Fruit fly (Drosophila melanogaster): ENCODE results near the gene CG3505.

CG3505 gene

DNA sequence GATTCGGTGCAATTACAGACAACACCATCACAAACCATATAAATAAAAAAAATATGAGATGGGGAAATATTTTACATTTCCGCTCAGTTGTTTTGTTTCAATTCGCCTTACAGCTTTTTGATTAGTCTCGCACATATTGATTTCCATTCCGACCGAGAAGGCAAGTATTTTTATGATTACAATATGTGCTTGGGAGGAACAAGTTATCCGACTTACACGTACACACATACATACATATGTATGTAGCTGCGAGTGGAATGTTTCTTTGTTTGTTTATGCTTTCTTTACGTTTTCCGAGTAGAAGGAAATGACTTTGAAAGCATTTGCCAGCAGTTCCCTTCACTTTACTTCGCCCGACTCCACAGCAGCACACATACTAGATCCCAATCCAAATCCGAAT lies 6.9 kb upstream of the CG3505 start:
- TF ChIP-seq Crg-1 (GFP tag; optimal IDR thresholded peaks at IDR 0.05): no peak
- TF ChIP-seq Clk (GFP tag; optimal IDR thresholded peaks at IDR 0.05): no peak
- no peak for TF ChIP-seq tj (GFP tag; optimal IDR thresholded peaks at IDR 0.05)
- no peak for TF ChIP-seq CG7101 (tag; optimal IDR thresholded peaks at IDR 0.05)
- peak; percentile 78 for TF ChIP-seq pad (GFP tag; optimal IDR thresholded peaks at IDR 0.05)
- TF ChIP-seq cnc (optimal IDR thresholded peaks at IDR 0.05): no peak
- no peak for TF ChIP-seq CG14711 (tag; optimal IDR thresholded peaks at IDR 0.05)
- no peak for TF ChIP-seq CG7045 (GFP tag; optimal IDR thresholded peaks at IDR 0.05)

DNA sequence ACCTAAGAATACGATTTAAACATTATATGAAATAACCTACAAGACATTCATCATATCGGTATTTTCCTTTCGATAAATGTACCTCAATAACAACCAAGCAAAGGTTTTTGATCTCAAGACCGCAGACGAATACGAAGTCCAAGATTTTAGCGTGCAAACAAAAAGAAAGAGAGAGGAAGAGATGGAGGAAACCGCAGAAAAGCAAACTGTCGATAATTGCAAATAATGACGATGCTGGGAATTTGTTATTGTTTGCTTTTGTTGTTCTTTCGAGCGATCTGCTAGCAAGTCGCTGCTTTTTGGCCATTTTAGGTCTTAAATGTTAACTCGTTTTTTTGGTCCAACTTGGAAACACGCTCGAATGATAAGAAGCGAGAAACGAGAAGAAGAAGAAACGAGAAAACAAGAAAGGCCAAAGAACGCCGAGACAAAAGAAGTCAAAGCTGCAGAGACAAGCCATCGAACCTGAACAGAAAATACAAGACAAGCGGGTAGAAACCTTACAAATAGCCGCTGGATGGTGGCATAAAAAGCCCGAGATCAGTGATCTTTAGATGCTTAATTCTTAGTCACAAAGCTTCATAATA lies 6.1 kb upstream of the CG3505 start:
- TF ChIP-seq pad (GFP tag; optimal IDR thresholded peaks at IDR 0.05) (no peak), CG7045 (GFP tag; optimal IDR thresholded peaks at IDR 0.05) (no peak), CG5204 (GFP tag; optimal IDR thresholded peaks at IDR 0.05) (no peak), CG12768 (GFP tag; optimal IDR thresholded peaks at IDR 0.05) (no peak), CG11617 (GFP tag; optimal IDR thresholded peaks at IDR 0.05) (no peak), CG14711 (tag; optimal IDR thresholded peaks at IDR 0.05) (no peak), cic (GFP tag; optimal IDR thresholded peaks at IDR 0.05) (no peak), Hr96 (GFP tag; optimal IDR thresholded peaks at IDR 0.05) (no peak), kay (GFP tag; ENCODE audit: borderline replicate concordance) (no peak), CG1620 (GFP tag; optimal IDR thresholded peaks at IDR 0.05) (no peak), Crg-1 (GFP tag; optimal IDR thresholded peaks at IDR 0.05) (no peak)

DNA sequence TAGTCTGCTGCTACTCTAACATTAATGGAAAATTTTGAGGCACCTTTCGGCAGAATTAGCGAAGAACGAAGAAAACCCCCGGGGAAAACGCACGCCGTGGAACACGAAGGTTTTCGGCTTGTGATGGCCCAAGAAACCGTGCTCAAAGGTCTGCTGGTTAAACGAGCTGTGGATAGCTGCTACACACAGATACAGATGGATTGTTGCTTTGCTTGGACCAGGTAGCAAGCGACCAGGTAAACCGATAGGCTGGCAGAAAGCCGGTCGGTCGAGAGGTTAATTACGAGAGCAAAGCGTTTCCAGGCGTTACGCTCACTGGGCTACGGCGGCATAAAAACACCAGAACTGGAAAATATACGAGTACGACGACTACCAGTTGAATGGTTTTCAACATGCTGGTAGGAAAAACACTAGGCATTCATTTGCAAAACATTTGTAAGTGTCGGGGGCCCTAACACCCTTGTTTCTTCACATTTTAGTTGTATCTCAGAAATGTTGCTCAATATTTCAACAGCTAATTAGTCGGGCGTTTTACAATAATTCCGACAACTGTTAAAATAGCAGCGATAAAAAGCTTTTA lies 4.9 kb upstream of the CG3505 start:
- TF ChIP-seq Hr96 (GFP tag; optimal IDR thresholded peaks at IDR 0.05): no peak
- TF ChIP-seq CG14711 (tag; optimal IDR thresholded peaks at IDR 0.05): no peak
- TF ChIP-seq CG12768 (GFP tag; optimal IDR thresholded peaks at IDR 0.05): no peak
- no peak for TF ChIP-seq cnc (optimal IDR thresholded peaks at IDR 0.05)
- TF ChIP-seq pad (GFP tag; optimal IDR thresholded peaks at IDR 0.05): no peak
- no peak for TF ChIP-seq kay (GFP tag; ENCODE audit: borderline replicate concordance)
- TF ChIP-seq bab1 (GFP tag; optimal IDR thresholded peaks at IDR 0.05): no peak
- TF ChIP-seq CG1620 (GFP tag; optimal IDR thresholded peaks at IDR 0.05): no peak
- TF ChIP-seq CG11617 (GFP tag; optimal IDR thresholded peaks at IDR 0.05): no peak
- TF ChIP-seq CG7101 (tag; optimal IDR thresholded peaks at IDR 0.05): no peak
- no peak for TF ChIP-seq tj (GFP tag; optimal IDR thresholded peaks at IDR 0.05)
- TF ChIP-seq Clk (GFP tag; optimal IDR thresholded peaks at IDR 0.05): no peak
- TF ChIP-seq cic (GFP tag; optimal IDR thresholded peaks at IDR 0.05): no peak
- TF ChIP-seq toe (GFP tag; optimal IDR thresholded peaks at IDR 0.05): no peak

DNA sequence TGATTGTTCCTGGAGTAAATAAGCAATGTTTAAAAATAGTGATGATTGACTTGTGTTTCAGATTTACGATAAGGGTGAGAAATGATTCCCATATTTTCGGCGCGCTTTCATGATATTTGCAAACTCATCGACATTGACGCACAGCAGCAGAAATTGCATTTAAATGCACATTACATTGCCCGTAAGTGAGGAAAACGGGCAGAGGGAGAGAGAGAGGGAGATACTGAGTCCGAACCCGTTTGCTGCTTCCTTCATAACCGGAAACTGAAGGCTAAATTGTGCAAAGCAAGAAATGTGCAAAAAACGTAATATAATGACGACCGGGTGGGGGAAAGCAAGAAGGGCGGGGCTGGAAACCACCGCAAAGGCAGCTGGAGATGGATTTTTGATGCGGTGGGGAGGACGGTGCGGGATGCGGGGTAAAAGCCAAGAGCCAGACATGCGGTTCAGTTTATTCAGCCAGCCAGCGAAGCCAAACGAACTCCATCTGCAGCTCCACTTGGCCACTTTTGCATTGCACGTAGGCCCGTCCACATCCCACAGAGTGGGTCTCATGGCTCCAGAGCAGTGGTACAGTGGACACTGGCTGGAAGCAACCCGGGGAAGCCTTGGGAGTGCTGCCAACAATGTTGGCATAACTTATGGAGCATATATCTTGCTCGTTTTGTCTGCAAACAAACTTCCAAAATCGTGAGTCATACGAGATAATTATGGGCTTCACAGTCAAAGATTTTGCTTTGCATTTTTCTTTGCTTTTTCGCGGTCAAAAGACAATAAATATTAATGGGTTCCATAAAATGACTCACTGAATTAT lies 4.0 kb upstream of the CG3505 start:
- TF ChIP-seq cnc (optimal IDR thresholded peaks at IDR 0.05) (peak; percentile 49 to 56), tj (GFP tag; optimal IDR thresholded peaks at IDR 0.05) (peak; percentile 82), CG7045 (GFP tag; optimal IDR thresholded peaks at IDR 0.05) (peak; percentile 5), CG7101 (tag; optimal IDR thresholded peaks at IDR 0.05) (no peak)

DNA sequence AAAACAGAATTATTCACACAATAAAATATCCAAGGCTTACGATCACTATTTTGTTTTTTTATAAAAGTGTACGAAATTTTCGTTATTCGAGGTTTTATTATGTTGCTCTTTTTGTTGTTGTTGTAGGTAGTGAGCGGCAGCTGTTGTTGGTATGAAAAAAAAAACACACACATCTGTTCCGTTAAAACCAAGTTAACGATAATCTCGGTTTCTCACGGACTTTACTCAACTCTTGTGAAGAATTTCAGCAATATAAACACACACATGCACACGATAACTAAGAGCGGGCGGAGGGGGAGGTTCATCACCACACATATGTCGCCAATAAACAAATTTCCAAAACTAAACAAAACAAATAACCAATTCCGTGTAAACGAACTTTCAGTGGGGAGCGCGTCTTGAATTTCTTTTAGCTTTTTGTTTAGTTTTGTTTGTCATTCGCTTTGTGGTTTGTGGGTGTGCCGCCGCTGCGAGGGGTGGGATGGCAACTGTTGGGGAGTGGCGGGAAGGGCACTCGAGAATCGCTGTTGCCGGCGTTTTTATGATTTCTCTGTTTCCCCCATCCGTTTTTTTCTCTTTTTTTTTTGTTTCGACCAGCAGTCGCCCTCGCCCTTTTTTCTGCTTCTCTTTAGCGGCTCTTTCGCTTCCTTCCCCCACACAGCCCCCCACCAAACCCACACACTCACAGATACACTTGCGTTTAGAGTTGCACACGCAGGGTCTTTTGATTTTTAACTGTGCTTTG lies 2.8 kb upstream of the CG3505 start:
- TF ChIP-seq Clk (GFP tag; optimal IDR thresholded peaks at IDR 0.05): no peak
- TF ChIP-seq CG11617 (GFP tag; optimal IDR thresholded peaks at IDR 0.05): no peak
- no peak for TF ChIP-seq cic (GFP tag; optimal IDR thresholded peaks at IDR 0.05)
- TF ChIP-seq CG7045 (GFP tag; optimal IDR thresholded peaks at IDR 0.05): no peak
- no peak for TF ChIP-seq CG7101 (tag; optimal IDR thresholded peaks at IDR 0.05)
- peak; percentile 57 for TF ChIP-seq kay (GFP tag; ENCODE audit: borderline replicate concordance)
- peak; percentile 98 for TF ChIP-seq tj (GFP tag; optimal IDR thresholded peaks at IDR 0.05)
- TF ChIP-seq bab1 (GFP tag; optimal IDR thresholded peaks at IDR 0.05): no peak
- peak; percentile 35 for TF ChIP-seq Crg-1 (GFP tag; optimal IDR thresholded peaks at IDR 0.05)
- TF ChIP-seq Mnt (GFP tag; optimal IDR thresholded peaks at IDR 0.05): no peak
- no peak for TF ChIP-seq CG1620 (GFP tag; optimal IDR thresholded peaks at IDR 0.05)
- TF ChIP-seq CG12768 (GFP tag; optimal IDR thresholded peaks at IDR 0.05): no peak
- no peak for TF ChIP-seq CG5204 (GFP tag; optimal IDR thresholded peaks at IDR 0.05)
- TF ChIP-seq Hr96 (GFP tag; optimal IDR thresholded peaks at IDR 0.05): no peak
- TF ChIP-seq cnc (optimal IDR thresholded peaks at IDR 0.05): peak in 1 of 2 experiments; percentile 52

DNA sequence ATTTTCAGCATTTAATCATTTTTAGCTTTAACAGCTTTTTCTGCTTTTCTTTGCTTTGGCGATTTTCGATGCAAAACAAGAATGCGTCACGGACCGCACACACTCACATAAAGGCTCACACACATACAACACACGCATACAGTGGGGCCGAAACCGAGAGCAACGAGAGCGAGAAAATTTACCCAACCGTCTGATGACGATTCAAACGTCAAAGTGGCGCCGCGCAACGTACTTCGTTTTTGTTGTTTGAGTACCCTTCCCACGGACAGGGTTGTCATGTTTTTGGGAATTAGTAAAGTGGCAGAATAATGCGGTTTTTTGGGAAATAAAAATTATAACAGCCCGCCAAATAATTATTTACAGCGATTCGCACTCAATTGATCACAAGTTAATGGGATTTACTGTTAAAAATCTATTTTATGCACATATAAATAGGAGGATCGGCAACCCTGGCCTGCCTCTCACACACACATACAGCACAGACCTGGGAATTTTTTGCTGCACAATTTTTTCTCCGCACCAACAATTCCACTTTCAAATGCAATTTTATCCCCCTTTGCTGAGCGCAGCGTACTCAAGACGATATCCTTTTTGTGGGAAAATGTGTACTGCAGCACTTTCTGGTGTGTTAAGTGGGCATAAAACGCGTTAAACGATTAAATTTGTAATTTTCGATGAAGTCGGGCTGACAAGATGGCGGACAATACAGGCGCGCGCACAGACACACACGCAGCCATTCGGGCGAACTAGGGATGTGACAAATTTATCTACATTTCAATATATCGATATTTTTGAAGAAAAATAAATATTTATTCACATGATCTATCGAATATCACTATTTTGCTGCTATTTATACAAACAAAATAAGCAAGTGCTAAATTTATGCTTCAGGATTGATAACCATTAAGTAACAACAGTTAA lies 2.0 kb upstream of the CG3505 start:
- peak; percentile 92 for TF ChIP-seq CG5204 (GFP tag; optimal IDR thresholded peaks at IDR 0.05)
- peak; percentile 93 for TF ChIP-seq CG1620 (GFP tag; optimal IDR thresholded peaks at IDR 0.05)
- TF ChIP-seq CG33017 (tag; optimal IDR thresholded peaks at IDR 0.05): peak; percentile 96
- peak; percentile 99 for TF ChIP-seq kay (GFP tag; ENCODE audit: borderline replicate concordance)
- TF ChIP-seq CG7101 (tag; optimal IDR thresholded peaks at IDR 0.05): peak; percentile 95
- no peak for TF ChIP-seq tj (GFP tag; optimal IDR thresholded peaks at IDR 0.05)
- TF ChIP-seq Hr96 (GFP tag; optimal IDR thresholded peaks at IDR 0.05): peak; percentile 94
- peak; percentile 83 for TF ChIP-seq cic (GFP tag; optimal IDR thresholded peaks at IDR 0.05)
- TF ChIP-seq Mnt (GFP tag; optimal IDR thresholded peaks at IDR 0.05): peak; percentile 87
- TF ChIP-seq CG12768 (GFP tag; optimal IDR thresholded peaks at IDR 0.05): peak; percentile 98
- peak; percentile 86 for TF ChIP-seq Clk (GFP tag; optimal IDR thresholded peaks at IDR 0.05)
- no peak for TF ChIP-seq cnc (optimal IDR thresholded peaks at IDR 0.05)
- peak; percentile 92 for TF ChIP-seq CG7045 (GFP tag; optimal IDR thresholded peaks at IDR 0.05)
- peak; percentile 82 for TF ChIP-seq pad (GFP tag; optimal IDR thresholded peaks at IDR 0.05)
- TF ChIP-seq CG14711 (tag; optimal IDR thresholded peaks at IDR 0.05): peak; percentile 100
- TF ChIP-seq CG11617 (GFP tag; optimal IDR thresholded peaks at IDR 0.05): peak; percentile 94
- TF ChIP-seq bab1 (GFP tag; optimal IDR thresholded peaks at IDR 0.05): peak; percentile 92
- TF ChIP-seq toe (GFP tag; optimal IDR thresholded peaks at IDR 0.05): peak; percentile 95
- TF ChIP-seq Crg-1 (GFP tag; optimal IDR thresholded peaks at IDR 0.05): peak; percentile 77
- peak; percentile 17 for TF ChIP-seq ovo (GFP tag; optimal IDR thresholded peaks at IDR 0.05)

All from whole organism, adult.